Worm (Caenorhabditis elegans) whole organism, mixed stage, embryonic: ENCODE results near the gene duxl-1.

Experiments used
- M03D4.4 ChIP-seq: sonication (generic microtip); optimal IDR thresholded peaks from 2 replicates; lab custom pipeline; 2017; ENCODE audit warnings: mild to moderate bottlenecking, missing genetic modification characterization, missing compliant biosample characterization
- blmp-1 ChIP-seq: fragments of 150-350 bp; optimal IDR thresholded peaks from 2 replicates; lab custom pipeline; 2014; ENCODE audit warnings: missing biosample characterization, missing genetic modification characterization
- ceh-39 ChIP-seq: fragments of 150-350 bp; optimal IDR thresholded peaks from 2 replicates; lab custom pipeline; 2014; ENCODE audit warnings: missing biosample characterization, missing genetic modification characterization
- ceh-43 ChIP-seq: fragments of 200-800 bp; sonication (Bioruptor generic); optimal IDR thresholded peaks from 2 replicates; lab custom pipeline; 2018; ENCODE audit warnings: mild to moderate bottlenecking, missing genetic modification characterization, moderate library complexity, missing compliant biosample characterization
- ceh-83 ChIP-seq: fragments of 200-800 bp; sonication (Bioruptor generic); optimal IDR thresholded peaks from 2 replicates; lab custom pipeline; 2018; ENCODE audit warnings: mild to moderate bottlenecking, missing genetic modification characterization, missing compliant biosample characterization
- ces-1 ChIP-seq: fragments of 150-350 bp; optimal IDR thresholded peaks from 2 replicates; lab custom pipeline; 2014; ENCODE audit warnings: missing biosample characterization, missing genetic modification reagents, missing genetic modification characterization
- cnd-1 ChIP-seq: fragments of 200-800 bp; sonication (Bioruptor generic); optimal IDR thresholded peaks from 2 replicates; lab custom pipeline; 2018; ENCODE audit warnings: mild to moderate bottlenecking, missing genetic modification characterization, missing compliant biosample characterization
- drap-1 ChIP-seq: fragments of 200-800 bp; sonication (Bioruptor generic); optimal IDR thresholded peaks from 3 replicates; lab custom pipeline; 2018; ENCODE audit warnings: mild to moderate bottlenecking, missing genetic modification characterization, missing compliant biosample characterization
- elt-1 ChIP-seq: sonication (generic microtip); optimal IDR thresholded peaks from 2 replicates; lab custom pipeline; 2017; ENCODE audit warnings: missing genetic modification characterization, mild to moderate bottlenecking, missing compliant biosample characterization, antibody characterized with exemption, moderate library complexity, borderline replicate concordance; ENCODE audit not compliant: insufficient read depth
- elt-3 ChIP-seq: fragments of 150-350 bp; optimal IDR thresholded peaks from 2 replicates; lab custom pipeline; 2014; ENCODE audit warnings: missing biosample characterization, missing genetic modification characterization
- flh-1 ChIP-seq: fragments of 200-800 bp; sonication (Bioruptor generic); optimal IDR thresholded peaks from 2 replicates; lab custom pipeline; 2018; ENCODE audit warnings: mild to moderate bottlenecking, missing genetic modification characterization, moderate library complexity, missing compliant biosample characterization
- hlh-1 ChIP-seq: fragments of 150-350 bp; optimal IDR thresholded peaks from 2 replicates; lab custom pipeline; 2014; ENCODE audit warnings: missing biosample characterization, missing genetic modification reagents, missing genetic modification characterization
- lin-13 ChIP-seq: fragments of 150-350 bp; optimal IDR thresholded peaks from 2 replicates; lab custom pipeline; 2014; ENCODE audit warnings: missing biosample characterization, missing genetic modification characterization
- lin-32 ChIP-seq: fragments of 200-800 bp; sonication (Bioruptor generic); optimal IDR thresholded peaks from 2 replicates; lab custom pipeline; 2018; ENCODE audit warnings: mild to moderate bottlenecking, missing genetic modification characterization, missing compliant biosample characterization
- lsy-2 ChIP-seq: fragments of 150-350 bp; optimal IDR thresholded peaks from 2 replicates; lab custom pipeline; 2014; ENCODE audit warnings: missing biosample characterization, missing genetic modification characterization
- mab-5 ChIP-seq: fragments of 150-350 bp; optimal IDR thresholded peaks from 2 replicates; lab custom pipeline; 2014; ENCODE audit warnings: missing biosample characterization, missing genetic modification characterization
- mep-1 ChIP-seq: fragments of 150-350 bp; optimal IDR thresholded peaks from 2 replicates; lab custom pipeline; 2017; ENCODE audit warnings: missing biosample characterization, missing genetic modification reagents, missing genetic modification characterization, inconsistent platforms
- mls-2 ChIP-seq: sonication (generic microtip); optimal IDR thresholded peaks from 2 replicates; lab custom pipeline; 2016; ENCODE audit warnings: mild to moderate bottlenecking, missing genetic modification characterization, moderate library complexity, missing compliant biosample characterization
- nhr-12 ChIP-seq: fragments of 150-350 bp; optimal IDR thresholded peaks from 2 replicates; lab custom pipeline; 2014; ENCODE audit warnings: missing biosample characterization, missing genetic modification characterization
- nhr-2 ChIP-seq: fragments of 150-350 bp; optimal IDR thresholded peaks from 2 replicates; lab custom pipeline; 2014; ENCODE audit warnings: missing biosample characterization, missing genetic modification characterization
- nhr-237 ChIP-seq: fragments of 150-350 bp; optimal IDR thresholded peaks from 2 replicates; lab custom pipeline; 2014; ENCODE audit warnings: missing biosample characterization, missing genetic modification characterization
- nhr-28 ChIP-seq: fragments of 150-350 bp; optimal IDR thresholded peaks from 2 replicates; lab custom pipeline; 2014; ENCODE audit warnings: missing biosample characterization, missing genetic modification characterization
- nhr-76 ChIP-seq: sonication (generic microtip); optimal IDR thresholded peaks from 2 replicates; lab custom pipeline; 2017; ENCODE audit warnings: missing biosample characterization, missing genetic modification characterization
- pha-4 ChIP-seq: fragments of 150-350 bp; optimal IDR thresholded peaks from 2 replicates; lab custom pipeline; 2018; ENCODE audit warnings: missing biosample characterization, missing genetic modification reagents, missing genetic modification characterization
- sem-2 ChIP-seq: fragments of 200-800 bp; sonication (Bioruptor generic); optimal IDR thresholded peaks from 2 replicates; lab custom pipeline; 2018; ENCODE audit warnings: mild to moderate bottlenecking, missing genetic modification characterization, missing compliant biosample characterization
- snpc-4 ChIP-seq: fragments of 150-350 bp; optimal IDR thresholded peaks from 2 replicates; lab custom pipeline; 2014; ENCODE audit warnings: missing biosample characterization, missing genetic modification characterization
- sptf-1 ChIP-seq: sonication (generic microtip); optimal IDR thresholded peaks from 2 replicates; lab custom pipeline; 2017; ENCODE audit warnings: mild to moderate bottlenecking, missing genetic modification characterization, moderate library complexity, missing compliant biosample characterization
- tbx-8 ChIP-seq: fragments of 200-800 bp; sonication (Bioruptor generic); optimal IDR thresholded peaks from 2 replicates; lab custom pipeline; 2018; ENCODE audit warnings: mild to moderate bottlenecking, missing genetic modification characterization, moderate library complexity, missing compliant biosample characterization
- unc-120 ChIP-seq: sonication (generic microtip); optimal IDR thresholded peaks from 2 replicates; lab custom pipeline; 2017; ENCODE audit warnings: missing genetic modification characterization, missing compliant biosample characterization; ENCODE audit not compliant: poor library complexity, severe bottlenecking
- unc-39 ChIP-seq: fragments of 150-350 bp; optimal IDR thresholded peaks from 2 replicates; lab custom pipeline; 2014; ENCODE audit warnings: missing biosample characterization, missing genetic modification characterization
- unc-62 ChIP-seq: fragments of 150-350 bp; optimal IDR thresholded peaks from 2 replicates; lab custom pipeline; 2014; ENCODE audit warnings: missing biosample characterization, missing genetic modification reagents, missing genetic modification characterization
- zip-8 ChIP-seq: fragments of 150-350 bp; optimal IDR thresholded peaks from 2 replicates; lab custom pipeline; 2014; ENCODE audit warnings: missing biosample characterization, missing genetic modification characterization
- ztf-11 ChIP-seq: fragments of 150-350 bp; optimal IDR thresholded peaks from 2 replicates; lab custom pipeline; 2014; ENCODE audit warnings: missing biosample characterization, missing genetic modification characterization

Gene duxl-1

ce11 chrII:1688813-1689212, 25.3 kb downstream of the duxl-1 start, which contains the start of the genes fbxb-18 and fbxb-19:
Gene fbxb-18 (minus strand): TSS chrII:1688913.
Gene fbxb-19 (minus strand): TSS chrII:1689181.
- TF ChIP-seq ceh-43 (GFP tag; lab: Kevin White, UChicago) (no peak), unc-120 (no peak), nhr-12 (tag; lab: Kevin White, UChicago) (no peak), nhr-2 (tag; lab: Kevin White, UChicago) (no peak), ceh-39 (no peak), pha-4 (tag; lab: Kevin White, UChicago) (no peak), drap-1 (GFP tag; lab: Kevin White, UChicago) (no peak), mls-2 (tag; lab: Kevin White, UChicago) (no peak), lin-13 (no peak), cnd-1 (tag; lab: Kevin White, UChicago) (no peak), unc-39 (no peak), mab-5 (tag; lab: Kevin White, UChicago) (no peak), elt-1 (tag; lab: Kevin White, UChicago) (no peak), flh-1 (GFP tag; lab: Kevin White, UChicago) (no peak), ztf-11 (tag; lab: Kevin White, UChicago) (no peak), nhr-76 (tag; lab: Kevin White, UChicago) (no peak), M03D4.4 (no peak), ceh-83 (GFP tag; lab: Kevin White, UChicago) (no peak)

DNA sequence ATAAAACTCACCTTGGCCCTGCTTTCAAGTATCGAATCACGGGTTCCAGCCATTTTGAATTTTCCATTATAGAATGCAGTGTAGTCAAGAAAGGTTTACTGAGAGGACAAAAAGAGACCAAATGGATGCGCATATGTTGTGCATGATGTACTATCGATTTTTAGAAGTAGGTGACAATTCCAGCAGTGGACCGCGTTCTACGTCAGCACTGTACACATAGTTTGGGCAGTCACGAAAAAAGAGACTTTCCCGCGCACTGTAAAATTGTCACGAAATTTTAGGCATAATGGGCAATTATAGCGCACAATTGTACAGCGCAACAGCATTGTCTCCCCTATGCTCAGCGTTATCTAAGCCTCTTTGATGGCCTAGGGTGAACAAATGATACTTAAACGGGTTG, 27.5 kb downstream of the duxl-1 start, which contains the start of gene fbxc-22:
Gene fbxc-22 (minus strand): TSS at position 101 of the 400 bp plus-strand sequence.
- TF ChIP-seq tbx-8 (GFP tag; lab: Kevin White, UChicago) (no peak), mls-2 (tag; lab: Kevin White, UChicago) (no peak), lin-32 (no peak), M03D4.4 (no peak)

ce11 chrII:1692827-1693226, 29.3 kb downstream of the duxl-1 start, which contains the start of gene fbxc-21:
Gene fbxc-21 (minus strand): TSS chrII:1692927.
- TF ChIP-seq unc-62 (no peak), zip-8 (no peak), flh-1 (GFP tag; lab: Kevin White, UChicago) (no peak), nhr-237 (tag; lab: Kevin White, UChicago) (no peak), blmp-1 (tag; lab: Kevin White, UChicago) (no peak), lsy-2 (tag; lab: Kevin White, UChicago) (no peak), drap-1 (GFP tag; lab: Kevin White, UChicago) (no peak), nhr-2 (tag; lab: Kevin White, UChicago) (no peak)
- TF ChIP-seq, all 35 proteins: peak for 0

DNA sequence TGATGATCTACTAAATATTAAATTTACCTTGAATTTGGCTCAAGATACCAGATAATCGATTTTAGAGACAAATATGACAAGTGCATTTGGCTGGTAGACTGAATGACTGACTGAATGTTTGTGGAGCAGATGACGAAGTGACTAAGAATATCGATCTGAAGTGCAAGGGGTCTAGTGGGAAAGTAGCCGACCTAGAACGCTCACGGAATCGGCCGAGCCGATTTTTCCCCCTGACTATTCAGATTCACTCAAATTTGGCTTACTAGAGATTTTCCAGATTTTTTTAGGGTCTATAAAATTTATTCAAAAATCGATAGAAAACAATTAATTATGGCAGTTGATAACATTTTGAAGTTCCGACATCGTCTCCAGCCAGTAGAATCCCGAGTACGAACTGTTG, 31.0 kb downstream of the duxl-1 start, which contains the start of gene fbxc-26:
Gene fbxc-26 (minus strand): TSS at position 101 of the 400 bp plus-strand sequence.
- TF ChIP-seq unc-120: no peak
- no peak for TF ChIP-seq mep-1 (tag; lab: Kevin White, UChicago)
- TF ChIP-seq zip-8: no peak
- TF ChIP-seq ztf-11 (tag; lab: Kevin White, UChicago): no peak
- TF ChIP-seq cnd-1 (tag; lab: Kevin White, UChicago): no peak
- no peak for TF ChIP-seq mab-5 (tag; lab: Kevin White, UChicago)
- TF ChIP-seq elt-3: no peak
- no peak for TF ChIP-seq nhr-237 (tag; lab: Kevin White, UChicago)
- TF ChIP-seq ces-1 (GFP tag; lab: Kevin White, UChicago): no peak
- TF ChIP-seq snpc-4 (tag; lab: Kevin White, UChicago): no peak
- TF ChIP-seq nhr-12 (tag; lab: Kevin White, UChicago): no peak
- TF ChIP-seq ceh-83 (GFP tag; lab: Kevin White, UChicago): no peak
- no peak for TF ChIP-seq pha-4 (tag; lab: Kevin White, UChicago)
- no peak for TF ChIP-seq hlh-1 (tag; lab: Kevin White, UChicago)

DNA sequence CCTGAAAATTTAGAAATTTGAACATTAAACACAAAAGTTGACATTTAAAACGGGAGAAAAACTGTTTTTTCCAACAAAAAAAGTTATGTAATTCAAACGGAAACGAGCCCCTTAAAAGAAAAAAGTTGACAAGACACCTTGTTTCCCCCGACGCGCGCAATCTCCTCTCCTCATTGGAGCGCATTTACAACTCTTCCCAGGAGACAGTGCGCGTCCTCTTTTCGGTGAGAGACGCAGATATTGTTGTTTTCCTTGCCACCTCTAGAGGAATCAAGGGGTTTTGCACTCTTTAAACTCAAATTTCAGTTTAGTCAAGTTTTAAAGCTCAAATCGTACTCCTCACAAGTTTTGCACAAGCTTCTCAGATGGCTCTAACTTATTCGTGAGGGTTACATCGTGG, 32.4 kb downstream of the duxl-1 start, which contains the start of gene F58E1.13:
Gene F58E1.13 (minus strand): TSS at position 12 of the 400 bp plus-strand sequence.
- no peak for TF ChIP-seq mep-1 (tag; lab: Kevin White, UChicago)
- no peak for TF ChIP-seq snpc-4 (tag; lab: Kevin White, UChicago)
- no peak for TF ChIP-seq unc-120
- TF ChIP-seq mls-2 (tag; lab: Kevin White, UChicago): no peak
- no peak for TF ChIP-seq nhr-28 (tag; lab: Kevin White, UChicago)
- TF ChIP-seq flh-1 (GFP tag; lab: Kevin White, UChicago): no peak
- no peak for TF ChIP-seq sptf-1 (tag; lab: Kevin White, UChicago)
- no peak for TF ChIP-seq nhr-76 (tag; lab: Kevin White, UChicago)
- TF ChIP-seq mab-5 (tag; lab: Kevin White, UChicago): no peak
- no peak for TF ChIP-seq sem-2 (GFP tag; lab: Kevin White, UChicago)
- no peak for TF ChIP-seq nhr-12 (tag; lab: Kevin White, UChicago)
- TF ChIP-seq M03D4.4: no peak
- no peak for TF ChIP-seq pha-4 (tag; lab: Kevin White, UChicago)
- TF ChIP-seq cnd-1 (tag; lab: Kevin White, UChicago): no peak
- no peak for TF ChIP-seq ces-1 (GFP tag; lab: Kevin White, UChicago)
- no peak for TF ChIP-seq elt-3
- no peak for TF ChIP-seq nhr-237 (tag; lab: Kevin White, UChicago)
- TF ChIP-seq ztf-11 (tag; lab: Kevin White, UChicago): no peak
- TF ChIP-seq lsy-2 (tag; lab: Kevin White, UChicago): no peak
